Worm (Caenorhabditis elegans): ENCODE results near the gene otpl-2.

DNA sequence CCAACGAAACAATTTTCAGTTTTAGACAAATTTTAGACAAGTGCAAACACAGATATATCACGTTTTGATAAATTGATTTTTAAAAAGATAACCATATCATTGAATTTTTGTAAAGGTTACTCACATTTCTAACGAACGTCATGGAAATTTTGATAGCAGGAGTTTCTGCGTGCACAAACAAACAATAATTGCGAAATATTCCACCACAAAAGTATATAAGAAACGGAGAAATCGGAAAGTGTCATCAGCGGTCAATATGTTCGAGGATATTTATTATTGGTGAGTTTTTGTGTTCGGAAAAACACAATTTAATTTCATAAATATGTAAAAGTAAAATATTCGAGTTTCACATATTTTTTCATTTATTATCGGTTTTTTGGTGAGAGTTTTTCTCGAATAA lies 39.3 kb upstream of the otpl-2 start, which contains the start of gene C49G7.7:
- TF ChIP-seq elt-3 (tag; optimal IDR thresholded peaks at IDR 0.05) (no peak), unc-39 (tag; optimal IDR thresholded peaks at IDR 0.05) (no peak), cnd-1 (tag; optimal IDR thresholded peaks at IDR 0.05) (no peak), mep-1 (tag; optimal IDR thresholded peaks at IDR 0.05) (no peak)

Data from whole organism, mixed stage, embryonic.